Fruit fly (Drosophila melanogaster) whole organism, embryonic: ENCODE measurements around the gene CG7298.
A peak's percentile ranks its signal among the peaks of the same experiment; 100 is the strongest.

Source experiments
- CG11695 ChIP-seq: fragments of 200-800 bp; sonication (Bioruptor generic); IDR thresholded peaks from 3 replicates; pipeline ENCODE4 v1.3.6; 2022; ENCODE audit warnings: missing biosample characterization, missing genetic modification characterization
- CG12104 ChIP-seq: fragments of 200-800 bp; sonication (Bioruptor generic); optimal IDR thresholded peaks from 3 replicates; lab custom pipeline; 2016; ENCODE audit warnings: missing biosample characterization, missing genetic modification characterization
- CG12659 ChIP-seq: fragments of 200-800 bp; sonication (Bioruptor generic); optimal IDR thresholded peaks from 3 replicates; lab custom pipeline; 2017; ENCODE audit warnings: mild to moderate bottlenecking, missing biosample characterization, missing genetic modification reagents, missing genetic modification characterization
- CG13123 ChIP-seq: fragments of 200-800 bp; sonication (Bioruptor generic); optimal IDR thresholded peaks from 2 replicates; lab custom pipeline; 2016; ENCODE audit warnings: missing biosample characterization, missing genetic modification characterization
- CG13424 ChIP-seq: fragments of 200-800 bp; sonication (Bioruptor generic); optimal IDR thresholded peaks from 2 replicates; lab custom pipeline; 2019; ENCODE audit warnings: missing biosample characterization, mild to moderate bottlenecking, missing genetic modification characterization, moderate library complexity
- CG14710 ChIP-seq: fragments of 200-800 bp; sonication (Bioruptor generic); optimal IDR thresholded peaks from 3 replicates; lab custom pipeline; 2019; ENCODE audit warnings: missing biosample characterization, mild to moderate bottlenecking, missing genetic modification characterization, moderate library complexity
- CG16863 ChIP-seq: fragments of 200-800 bp; sonication (Bioruptor generic); optimal IDR thresholded peaks from 3 replicates; lab custom pipeline; 2016; ENCODE audit warnings: missing biosample characterization, missing genetic modification characterization
- CG17802 ChIP-seq: fragments of 200-800 bp; sonication (Bioruptor generic); optimal IDR thresholded peaks from 2 replicates; lab custom pipeline; 2018; ENCODE audit warnings: missing biosample characterization, mild to moderate bottlenecking, missing genetic modification characterization, moderate library complexity
- CG18599 ChIP-seq: fragments of 200-800 bp; sonication (Bioruptor generic); optimal IDR thresholded peaks from 3 replicates; lab custom pipeline; 2017; ENCODE audit warnings: missing biosample characterization, missing genetic modification characterization, mild to moderate bottlenecking, moderate library complexity, missing genetic modification reagents
- CG2116 ChIP-seq: fragments of 200-800 bp; sonication (Bioruptor generic); optimal IDR thresholded peaks from 3 replicates; lab custom pipeline; 2018; ENCODE audit warnings: missing biosample characterization, mild to moderate bottlenecking, missing genetic modification characterization
- CG2120 ChIP-seq: fragments of 200-800 bp; sonication (Bioruptor generic); optimal IDR thresholded peaks from 3 replicates; lab custom pipeline; 2016; ENCODE audit warnings: missing biosample characterization, missing genetic modification characterization
- CG31388 ChIP-seq: fragments of 200-800 bp; sonication (Bioruptor generic); optimal IDR thresholded peaks from 2 replicates; lab custom pipeline; 2016; ENCODE audit warnings: missing biosample characterization, missing genetic modification characterization
- CG32532 ChIP-seq: fragments of 200-800 bp; sonication (Bioruptor generic); IDR thresholded peaks from 2 replicates; pipeline ENCODE4 v1.3.6; 2022; ENCODE audit warnings: missing biosample characterization, missing genetic modification characterization
- CG3281 ChIP-seq: fragments of 200-800 bp; sonication (Bioruptor generic); optimal IDR thresholded peaks from 3 replicates; lab custom pipeline; 2017; ENCODE audit warnings: missing biosample characterization, mild to moderate bottlenecking, missing genetic modification characterization
- CG33557 ChIP-seq: fragments of 200-800 bp; sonication (Bioruptor generic); optimal IDR thresholded peaks from 2 replicates; lab custom pipeline; 2019; ENCODE audit warnings: missing biosample characterization, mild to moderate bottlenecking, missing genetic modification characterization, moderate library complexity
- CG4617 ChIP-seq: fragments of 200-800 bp; sonication (Bioruptor generic); optimal IDR thresholded peaks from 3 replicates; lab custom pipeline; 2016; ENCODE audit warnings: missing biosample characterization, missing genetic modification characterization, borderline replicate concordance
- CG6765 ChIP-seq: fragments of 200-800 bp; sonication (Bioruptor generic); optimal IDR thresholded peaks from 3 replicates; lab custom pipeline; 2017; ENCODE audit warnings: missing biosample characterization, mild to moderate bottlenecking, missing genetic modification characterization
- CG9727 ChIP-seq: fragments of 200-800 bp; sonication (Bioruptor generic); optimal IDR thresholded peaks from 3 replicates; lab custom pipeline; 2017; ENCODE audit warnings: missing biosample characterization, mild to moderate bottlenecking, missing genetic modification characterization
- Doc3 ChIP-seq: fragments of 200-800 bp; sonication (Bioruptor generic); IDR thresholded peaks from 3 replicates; pipeline ENCODE4 v1.3.6; 2022; ENCODE audit warnings: missing biosample characterization, missing genetic modification characterization; ENCODE audit not compliant: partially characterized antibody
- HLH3B ChIP-seq: fragments of 200-800 bp; sonication (Bioruptor generic); IDR thresholded peaks from 2 replicates; pipeline ENCODE4 v1.3.6; 2022; ENCODE audit warnings: missing biosample characterization, missing genetic modification characterization
- Hr3 ChIP-seq: fragments of 200-800 bp; sonication (Bioruptor generic); optimal IDR thresholded peaks from 3 replicates; lab custom pipeline; 2016; ENCODE audit warnings: missing biosample characterization, missing genetic modification characterization
- Mrtf ChIP-seq: fragments of 200-800 bp; sonication (Bioruptor generic); IDR thresholded peaks from 3 replicates; pipeline ENCODE4 v1.3.6; 2022; ENCODE audit warnings: missing biosample characterization, missing genetic modification characterization
- NC2β ChIP-seq: fragments of 200-800 bp; sonication (Bioruptor generic); optimal IDR thresholded peaks from 2 replicates; lab custom pipeline; 2016; ENCODE audit warnings: missing biosample characterization, missing genetic modification characterization
- Nf-YA ChIP-seq: fragments of 200-800 bp; sonication (Bioruptor generic); IDR thresholded peaks from 2 replicates; pipeline ENCODE4 v1.3.6; 2022; ENCODE audit warnings: missing biosample characterization, missing genetic modification characterization
- Oli ChIP-seq: fragments of 200-800 bp; sonication (Bioruptor generic); optimal IDR thresholded peaks from 2 replicates; lab custom pipeline; 2018; ENCODE audit warnings: missing biosample characterization, mild to moderate bottlenecking, missing genetic modification characterization, moderate library complexity
- Rfx ChIP-seq: fragments of 200-800 bp; sonication (Bioruptor generic); IDR thresholded peaks from 2 replicates; pipeline ENCODE4 v1.3.6; 2022; ENCODE audit warnings: missing biosample characterization, missing genetic modification characterization
- TFAM ChIP-seq: fragments of 200-800 bp; sonication (Bioruptor generic); optimal IDR thresholded peaks from 2 replicates; lab custom pipeline; 2017; ENCODE audit warnings: missing biosample characterization, missing genetic modification characterization, inconsistent platforms
- abd-A ChIP-seq: fragments of 200-800 bp; sonication (Bioruptor generic); optimal IDR thresholded peaks from 3 replicates; lab custom pipeline; 2019; ENCODE audit warnings: missing biosample characterization, mild to moderate bottlenecking, missing genetic modification characterization, moderate library complexity
- aop ChIP-seq: fragments of 200-800 bp; sonication (Bioruptor generic); IDR thresholded peaks from 2 replicates; pipeline ENCODE4 v1.3.6; 2022; ENCODE audit warnings: missing biosample characterization, missing genetic modification characterization
- bowl ChIP-seq: fragments of 200-800 bp; sonication (Bioruptor generic); IDR thresholded peaks from 2 replicates; pipeline ENCODE4 v1.3.6; 2022; ENCODE audit warnings: missing biosample characterization, missing genetic modification characterization
- cad ChIP-seq: fragments of >200 bp; optimal IDR thresholded peaks from 2 replicates; lab custom pipeline; 2017; ENCODE audit warnings: missing biosample characterization, missing genetic modification characterization
- cas ChIP-seq: fragments of 200-800 bp; sonication (Bioruptor generic); IDR thresholded peaks from 2 replicates; pipeline ENCODE4 v1.3.6; 2022; ENCODE audit warnings: missing biosample characterization, missing genetic modification characterization
- cg ChIP-seq: fragments of 200-800 bp; sonication (Bioruptor generic); optimal IDR thresholded peaks from 3 replicates; lab custom pipeline; 2019; ENCODE audit warnings: missing biosample characterization, mild to moderate bottlenecking, missing genetic modification characterization, moderate library complexity
- crol ChIP-seq: fragments of 200-800 bp; sonication (Bioruptor generic); IDR thresholded peaks from 2 replicates; pipeline ENCODE4 v1.3.6; 2022; ENCODE audit warnings: missing biosample characterization, missing genetic modification characterization
- dan ChIP-seq: fragments of 200-800 bp; sonication (Bioruptor generic); IDR thresholded peaks from 2 replicates; pipeline ENCODE4 v1.3.6; 2022; ENCODE audit warnings: missing biosample characterization, missing genetic modification characterization
- dm ChIP-seq: fragments of 200-800 bp; sonication (Bioruptor generic); optimal IDR thresholded peaks from 3 replicates; lab custom pipeline; 2016; ENCODE audit warnings: missing biosample characterization, missing genetic modification characterization
- ems ChIP-seq: fragments of 200-800 bp; sonication (Bioruptor generic); optimal IDR thresholded peaks from 3 replicates; lab custom pipeline; 2016; ENCODE audit warnings: missing biosample characterization, missing genetic modification characterization
- gcm ChIP-seq: fragments of 200-800 bp; sonication (Bioruptor generic); optimal IDR thresholded peaks from 2 replicates; lab custom pipeline; 2019; ENCODE audit warnings: missing biosample characterization, mild to moderate bottlenecking, missing genetic modification characterization, moderate library complexity
- h ChIP-seq: fragments of >200 bp; optimal IDR thresholded peaks from 2 replicates; lab custom pipeline; 2017
- ham ChIP-seq: fragments of 200-800 bp; sonication (Bioruptor generic); IDR thresholded peaks from 2 replicates; pipeline ENCODE4 v1.3.6; 2022; ENCODE audit warnings: missing biosample characterization, missing genetic modification characterization
- mld ChIP-seq: fragments of 200-800 bp; sonication (Bioruptor generic); IDR thresholded peaks from 3 replicates; pipeline ENCODE4 v1.3.6; 2022; ENCODE audit warnings: missing biosample characterization, missing genetic modification characterization; ENCODE audit not compliant: partially characterized antibody
- org-1 ChIP-seq: fragments of 200-800 bp; sonication (Bioruptor generic); optimal IDR thresholded peaks from 2 replicates; lab custom pipeline; 2017; ENCODE audit warnings: missing biosample characterization, missing genetic modification characterization
- pros ChIP-seq: fragments of 200-800 bp; sonication (Bioruptor generic); optimal IDR thresholded peaks from 3 replicates; lab custom pipeline; 2019; ENCODE audit warnings: missing biosample characterization, mild to moderate bottlenecking, missing genetic modification characterization, moderate library complexity
- psq ChIP-seq: fragments of 200-800 bp; sonication (Bioruptor generic); optimal IDR thresholded peaks from 2 replicates; lab custom pipeline; 2017; ENCODE audit warnings: missing biosample characterization, missing genetic modification characterization
- scrt ChIP-seq: fragments of 200-800 bp; sonication (Bioruptor generic); optimal IDR thresholded peaks from 2 replicates; lab custom pipeline; 2018; ENCODE audit warnings: missing biosample characterization, mild to moderate bottlenecking, missing genetic modification characterization, moderate library complexity
- sd ChIP-seq: fragments of 200-800 bp; sonication (Bioruptor generic); optimal IDR thresholded peaks from 3 replicates; lab custom pipeline; 2018; ENCODE audit warnings: missing biosample characterization, mild to moderate bottlenecking, missing genetic modification characterization, moderate library complexity
- slp2 ChIP-seq: fragments of 200-800 bp; sonication (Bioruptor generic); optimal IDR thresholded peaks from 2 replicates; lab custom pipeline; 2016; ENCODE audit warnings: missing biosample characterization, missing genetic modification characterization
- sr ChIP-seq: fragments of 200-800 bp; sonication (Bioruptor generic); IDR thresholded peaks from 3 replicates; pipeline ENCODE4 v1.3.6; 2022; ENCODE audit warnings: missing biosample characterization, missing genetic modification characterization
- tna ChIP-seq: fragments of 200-800 bp; sonication (Bioruptor generic); IDR thresholded peaks from 2 replicates; pipeline ENCODE4 v1.3.6; 2022; ENCODE audit warnings: missing biosample characterization, missing genetic modification characterization; ENCODE audit not compliant: partially characterized antibody

The CG7298 gene

DNA sequence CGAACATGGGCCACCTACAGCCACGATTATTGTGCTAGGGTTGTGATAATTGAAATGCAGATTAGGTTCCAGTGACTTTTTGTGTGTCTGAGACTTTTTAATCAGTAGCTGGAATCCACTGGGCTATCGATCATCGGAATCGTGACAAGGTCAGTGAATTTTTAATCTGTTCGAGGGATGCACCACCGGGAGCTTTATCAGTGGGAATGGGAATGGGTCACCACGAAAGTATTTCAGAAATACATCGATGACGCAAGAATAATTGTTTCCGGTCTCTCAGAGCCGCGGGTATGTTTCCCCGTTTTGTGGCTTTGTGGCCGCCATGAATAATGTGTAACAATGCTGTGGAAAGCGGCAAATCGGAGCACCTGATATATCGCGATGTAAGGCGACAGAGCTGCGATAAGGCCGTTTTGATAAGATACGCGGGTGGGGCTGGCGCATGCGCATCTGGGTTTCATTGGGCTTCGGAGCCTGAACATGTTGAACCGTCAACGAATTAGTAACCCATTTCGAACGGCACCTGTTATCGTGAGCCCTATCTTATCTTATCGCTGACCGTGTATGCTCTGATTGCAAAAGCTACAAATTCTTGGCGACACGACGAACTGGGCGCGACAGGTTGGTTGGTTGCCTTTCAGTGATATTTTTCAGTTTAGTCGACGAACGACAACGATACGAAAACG lies 15.5 kb downstream of the CG7298 start, which contains the start of gene Ssk (continued):
- TF ChIP-seq ems (GFP tag; lab: Kevin White, UChicago) (no peak), aop (GFP tag; lab: Robert Waterston, UW) (peak; percentile 12; the same call in 1 of the 2 replicates), CG16863 (GFP tag; lab: Kevin White, UChicago) (no peak), CG6765 (no peak), HLH3B (GFP tag; lab: Robert Waterston, UW) (no peak), CG2120 (GFP tag; lab: Kevin White, UChicago) (no peak), dm (GFP tag; lab: Kevin White, UChicago) (no peak), cas (GFP tag; lab: Robert Waterston, UW) (no peak), CG17802 (tag; lab: Kevin White, UChicago) (no peak), CG14710 (no peak), TFAM (no peak), cad (no peak), abd-A (tag; lab: Kevin White, UChicago) (no peak), cg (no peak), CG4617 (GFP tag; lab: Kevin White, UChicago) (no peak), sd (tag; lab: Kevin White, UChicago) (peak; percentile 90), CG18599 (GFP tag; lab: Kevin White, UChicago) (peak; percentile 34), mld (GFP tag; lab: Robert Waterston, UW) (no peak), ham (no peak), slp2 (GFP tag; lab: Kevin White, UChicago) (no peak), CG2116 (no peak), bowl (GFP tag; lab: Robert Waterston, UW) (no peak), CG31388 (GFP tag; lab: Kevin White, UChicago) (no peak), dan (GFP tag; lab: Robert Waterston, UW) (no peak), sr (GFP tag; lab: Robert Waterston, UW) (no peak), Oli (tag; lab: Kevin White, UChicago) (no peak), Nf-YA (GFP tag; lab: Robert Waterston, UW) (no peak)

- no peak for TF ChIP-seq CG11695 (GFP tag; lab: Robert Waterston, UW)
- no peak for TF ChIP-seq org-1 (GFP tag; lab: Kevin White, UChicago)
- TF ChIP-seq tna (GFP tag; lab: Robert Waterston, UW), result no peak
- no peak for TF ChIP-seq h (lab: Kevin White, UChicago)
- 0 out of 2 replicates have a peak, but pooled peaks have one; percentile 24 for TF ChIP-seq Rfx
- TF ChIP-seq CG3281 (GFP tag; lab: Kevin White, UChicago), result no peak
- peak; percentile 76 for TF ChIP-seq CG12659 (GFP tag; lab: Kevin White, UChicago)
- peak; percentile 49 for TF ChIP-seq CG33557 (GFP tag; lab: Kevin White, UChicago)
- no peak for TF ChIP-seq Doc3 (GFP tag; lab: Robert Waterston, UW)
- no peak for TF ChIP-seq CG32532 (GFP tag; lab: Robert Waterston, UW)
- TF ChIP-seq crol (GFP tag; lab: Robert Waterston, UW), result peak; percentile 79
- no peak for TF ChIP-seq Mrtf (GFP tag; lab: Robert Waterston, UW)
- no peak for TF ChIP-seq sr (GFP tag; lab: Robert Waterston, UW)
- TF ChIP-seq psq, result no peak
- TF ChIP-seq CG13123 (GFP tag; lab: Kevin White, UChicago), result no peak
- TF ChIP-seq CG9727, result no peak
- no peak for TF ChIP-seq NC2β (GFP tag; lab: Kevin White, UChicago)
- no peak for TF ChIP-seq CG17802 (tag; lab: Kevin White, UChicago)
- TF ChIP-seq CG12104 (GFP tag; lab: Kevin White, UChicago), result no peak
- no peak for TF ChIP-seq scrt (GFP tag; lab: Kevin White, UChicago)
- no peak for TF ChIP-seq pros (GFP tag; lab: Kevin White, UChicago)
- TF ChIP-seq CG13424 (tag; lab: Kevin White, UChicago), result peak; percentile 3
- no peak for TF ChIP-seq Hr3 (GFP tag; lab: Kevin White, UChicago)
- TF ChIP-seq gcm (GFP tag; lab: Kevin White, UChicago), result peak; percentile 10
These were observed 17.0 kb downstream of the CG7298 start for dm6 chr3L:20186294-20187020.
